Fruit fly (Drosophila melanogaster): ENCODE measurements around the gene CG32176.
A peak's percentile ranks its signal among the peaks of the same experiment; 100 is the strongest.

CG32176 gene

dm6 chr3L:17486794-17487726 is 53.4 kb downstream of the CG32176 start, which contains the start of gene Oatp74D:
Oatp74D (plus strand) TSS chr3L:17487118.
- no peak for TF ChIP-seq pan (optimal IDR thresholded peaks at IDR 0.05)
- TF ChIP-seq CG8478 (optimal IDR thresholded peaks at IDR 0.05): peak; percentile 16
- peak; percentile 30 for TF ChIP-seq Dll (optimal IDR thresholded peaks at IDR 0.05)

Data from whole organism.